Worm (Caenorhabditis elegans) whole organism, mixed stage, embryonic: ENCODE results near the gene txdc-9.

Experiments
- hlh-1 ChIP-seq: fragments of 150-350 bp; optimal IDR thresholded peaks from 2 replicates; lab custom pipeline; 2014; ENCODE audit warnings: missing biosample characterization, missing genetic modification reagents, missing genetic modification characterization
- lsy-2 ChIP-seq: fragments of 150-350 bp; optimal IDR thresholded peaks from 2 replicates; lab custom pipeline; 2014; ENCODE audit warnings: missing biosample characterization, missing genetic modification characterization
- nhr-76 ChIP-seq: sonication (generic microtip); optimal IDR thresholded peaks from 2 replicates; lab custom pipeline; 2017; ENCODE audit warnings: missing biosample characterization, missing genetic modification characterization

DNA sequence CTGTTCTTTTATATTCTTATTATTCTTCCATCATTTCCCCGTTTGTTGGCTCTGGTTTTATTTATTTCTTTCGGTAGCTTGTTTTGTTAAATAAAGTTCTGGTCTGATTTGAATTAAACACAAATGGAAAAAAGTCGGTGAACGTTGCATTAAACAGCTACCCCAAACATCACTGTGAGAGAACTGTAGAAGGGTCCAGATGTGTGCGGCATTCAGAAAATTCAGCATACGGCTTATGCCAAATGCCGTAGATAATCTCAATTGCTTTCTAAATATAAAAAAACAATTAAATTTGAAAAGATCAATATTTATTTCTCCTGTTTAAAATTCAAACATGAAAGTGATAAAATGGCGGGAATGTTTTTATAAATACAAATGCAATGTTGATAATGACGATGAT, 7.9 kb downstream of the txdc-9 start:
- TF ChIP-seq nhr-76 (tag; lab: Kevin White, UChicago), result no peak
- TF ChIP-seq hlh-1 (tag; lab: Kevin White, UChicago), result no peak
- no peak for TF ChIP-seq lsy-2 (tag; lab: Kevin White, UChicago)
